Worm (Caenorhabditis elegans) whole organism, L1 larva: ENCODE measurements around the gene hmg-4.

Experiments
- ama-1 ChIP-seq: fragments of 150-350 bp; optimal IDR thresholded peaks from 2 replicates; lab custom pipeline; 2014
- efl-1 ChIP-seq, 4 experiments: fragments of 150-350 bp; optimal IDR thresholded peaks in 3 of 4; peaks in 1 of 4; 1 replicate in 1 of 4; 2 replicates in 3 of 4; lab custom pipeline; 2014; ENCODE audit warnings: missing biosample characterization in 2 of 4, missing genetic modification characterization in 2 of 4, missing genetic modification reagents in 2 of 4
- elt-3 ChIP-seq, 6 experiments: fragments of 150-350 bp in 1 of 6; sonication (generic microtip); optimal IDR thresholded peaks; 2 replicates each; lab custom pipeline; 2017 to 2018; ENCODE audit warnings: missing biosample characterization in 6 of 6, missing genetic modification characterization in 6 of 6, inconsistent platforms in 1 of 6
- lin-39 ChIP-seq: fragments of 150-350 bp; optimal IDR thresholded peaks from 2 replicates; lab custom pipeline; 2014; ENCODE audit warnings: missing biosample characterization, missing genetic modification reagents, missing genetic modification characterization
- lir-3 ChIP-seq: sonication (generic microtip); optimal IDR thresholded peaks from 2 replicates; lab custom pipeline; 2016; ENCODE audit warnings: mild to moderate bottlenecking, missing genetic modification characterization, moderate library complexity, missing compliant biosample characterization; ENCODE audit not compliant: poor library complexity
- nhr-11 ChIP-seq: fragments of 150-350 bp; optimal IDR thresholded peaks from 2 replicates; lab custom pipeline; 2014; ENCODE audit warnings: missing biosample characterization, missing genetic modification characterization
- nhr-20 ChIP-seq: sonication (generic microtip); optimal IDR thresholded peaks from 2 replicates; lab custom pipeline; 2016; ENCODE audit warnings: mild to moderate bottlenecking, missing genetic modification characterization, missing compliant biosample characterization
- nhr-84 ChIP-seq: sonication (generic microtip); optimal IDR thresholded peaks from 2 replicates; lab custom pipeline; 2017; ENCODE audit warnings: missing biosample characterization, missing genetic modification characterization
- pqm-1 ChIP-seq: sonication (generic microtip); optimal IDR thresholded peaks from 3 replicates; lab custom pipeline; 2017; ENCODE audit warnings: missing biosample characterization, missing genetic modification characterization
- swsn-7 ChIP-seq: sonication (generic microtip); optimal IDR thresholded peaks from 2 replicates; lab custom pipeline; 2016; ENCODE audit warnings: missing genetic modification characterization, missing compliant biosample characterization
- ztf-11 ChIP-seq, 2 experiments: sonication (generic microtip); optimal IDR thresholded peaks; 2 replicates each; lab custom pipeline; 2016 to 2017; ENCODE audit warnings: missing genetic modification characterization in 2 of 2, missing biosample characterization in 1 of 2, missing compliant biosample characterization in 1 of 2

DNA sequence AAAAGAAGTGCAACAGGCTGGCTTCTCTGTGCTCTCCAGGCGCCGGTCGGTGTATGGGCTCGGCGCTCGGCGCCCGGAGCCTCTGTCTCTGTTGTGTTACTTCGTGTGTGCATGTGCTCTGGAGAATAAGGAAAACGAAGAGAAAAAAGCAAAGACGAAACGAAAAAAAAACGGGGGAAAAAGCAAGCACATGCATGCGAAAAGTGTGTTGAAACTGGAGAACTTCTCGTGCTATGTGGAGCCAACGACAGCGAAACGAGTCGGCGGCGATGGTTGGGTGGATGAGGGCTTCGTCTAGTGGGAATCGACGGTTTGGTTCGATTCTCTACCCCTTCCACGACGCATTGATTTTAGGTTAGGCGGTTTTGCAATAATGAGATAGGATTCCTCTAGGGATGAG, 6.0 kb upstream of the hmg-4 start:
- TF ChIP-seq swsn-7 (tag; lab: Kevin White, UChicago) (peak; percentile 7), nhr-11 (tag; lab: Kevin White, UChicago) (no peak), ama-1 (no peak), nhr-84 (tag; lab: Kevin White, UChicago) (no peak), lin-39 (tag; lab: Kevin White, UChicago) (no peak), nhr-20 (no peak), elt-3 (tag; optimal IDR thresholded peaks at IDR 0.05; lab: Kevin White, UChicago) (no peak), efl-1 (optimal IDR thresholded peaks at IDR 0.05; lab: Kevin White, UChicago) (peak; percentile 20 to 23), efl-1 (GFP tag; optimal IDR thresholded peaks at IDR 0.05 in 1 of 2; lab: Kevin White, UChicago) (peak; percentile 7 to 51), lir-3 (tag; lab: Kevin White, UChicago) (no peak), pqm-1 (no peak), ztf-11 (tag; optimal IDR thresholded peaks at IDR 0.05; lab: Kevin White, UChicago) (no peak)
